Worm (Caenorhabditis elegans) whole organism, L1 larva: ENCODE measurements around the gene C27H5.2.

ENCODE experiments used
- C04F5.9 ChIP-seq: sonication (generic microtip); optimal IDR thresholded peaks from 2 replicates; lab custom pipeline; 2016; ENCODE audit warnings: missing genetic modification characterization, missing compliant biosample characterization
- C34B4.2 ChIP-seq: sonication (generic microtip); optimal IDR thresholded peaks from 2 replicates; lab custom pipeline; 2017; ENCODE audit warnings: mild to moderate bottlenecking, missing genetic modification characterization, missing compliant biosample characterization
- aha-1 ChIP-seq: fragments of 150-350 bp; optimal IDR thresholded peaks from 2 replicates; lab custom pipeline; 2014; ENCODE audit warnings: missing biosample characterization, missing genetic modification characterization
- ama-1 ChIP-seq: fragments of 150-350 bp; optimal IDR thresholded peaks from 2 replicates; lab custom pipeline; 2014
- blmp-1 ChIP-seq: fragments of 150-350 bp; optimal IDR thresholded peaks from 2 replicates; lab custom pipeline; 2014; ENCODE audit warnings: missing biosample characterization, missing genetic modification characterization
- ceh-8 ChIP-seq: fragments of 200-800 bp; sonication (Bioruptor generic); optimal IDR thresholded peaks from 2 replicates; lab custom pipeline; 2018; ENCODE audit warnings: mild to moderate bottlenecking, missing genetic modification characterization, moderate library complexity, missing compliant biosample characterization
- ceh-82 ChIP-seq, 3 experiments: fragments of 150-350 bp in 1 of 3; sonication (generic microtip) in 2 of 3; optimal IDR thresholded peaks; 2 replicates each; lab custom pipeline; 2014 to 2017; ENCODE audit warnings: missing biosample characterization in 3 of 3, missing genetic modification characterization in 3 of 3
- ces-1 ChIP-seq: fragments of 150-350 bp; optimal IDR thresholded peaks from 2 replicates; lab custom pipeline; 2014; ENCODE audit warnings: missing biosample characterization, missing genetic modification reagents, missing genetic modification characterization
- dsc-1 ChIP-seq: sonication (generic microtip); optimal IDR thresholded peaks from 2 replicates; lab custom pipeline; 2016; ENCODE audit warnings: mild to moderate bottlenecking, missing genetic modification characterization, missing compliant biosample characterization
- efl-1 ChIP-seq, 4 experiments: fragments of 150-350 bp; optimal IDR thresholded peaks in 3 of 4; peaks in 1 of 4; 1 replicate in 1 of 4; 2 replicates in 3 of 4; lab custom pipeline; 2014; ENCODE audit warnings: missing biosample characterization in 2 of 4, missing genetic modification characterization in 2 of 4, missing genetic modification reagents in 2 of 4
- egl-13 ChIP-seq: sonication (generic microtip); optimal IDR thresholded peaks from 2 replicates; lab custom pipeline; 2016; ENCODE audit warnings: missing genotype, missing genetic modification reagents, missing genetic modification characterization, missing compliant biosample characterization
- elt-2 ChIP-seq: sonication (generic microtip); optimal IDR thresholded peaks from 2 replicates; lab custom pipeline; 2016; ENCODE audit warnings: missing genetic modification characterization, mild to moderate bottlenecking, inconsistent platforms, missing compliant biosample characterization, missing genetic modification reagents
- fkh-10 ChIP-seq: sonication (generic microtip); optimal IDR thresholded peaks from 2 replicates; lab custom pipeline; 2017; ENCODE audit warnings: missing biosample characterization, missing genetic modification reagents, missing genetic modification characterization
- fkh-4 ChIP-seq: sonication (generic microtip); optimal IDR thresholded peaks from 2 replicates; lab custom pipeline; 2016; ENCODE audit warnings: missing compliant biosample characterization, missing genetic modification characterization, borderline replicate concordance
- fkh-8 ChIP-seq: sonication (generic microtip); optimal IDR thresholded peaks from 2 replicates; lab custom pipeline; 2016; ENCODE audit warnings: mild to moderate bottlenecking, missing genetic modification characterization, missing compliant biosample characterization
- fos-1 ChIP-seq: fragments of 150-350 bp; optimal IDR thresholded peaks from 2 replicates; lab custom pipeline; 2014; ENCODE audit warnings: missing biosample characterization, missing genetic modification characterization
- hlh-17 ChIP-seq: fragments of 200-800 bp; sonication (Bioruptor generic); optimal IDR thresholded peaks from 2 replicates; lab custom pipeline; 2018; ENCODE audit warnings: missing genetic modification characterization, mild to moderate bottlenecking, missing compliant biosample characterization, moderate library complexity, borderline replicate concordance
- hlh-4 ChIP-seq: sonication (generic microtip); optimal IDR thresholded peaks from 2 replicates; lab custom pipeline; 2016; ENCODE audit warnings: mild to moderate bottlenecking, missing genetic modification characterization, missing compliant biosample characterization
- lin-14 ChIP-seq: fragments of 200-800 bp; sonication (Bioruptor generic); optimal IDR thresholded peaks from 2 replicates; lab custom pipeline; 2018; ENCODE audit warnings: mild to moderate bottlenecking, missing genetic modification characterization, moderate library complexity, missing compliant biosample characterization
- lin-35 ChIP-seq, 2 experiments: fragments of 150-350 bp; optimal IDR thresholded peaks; 2 replicates each; lab custom pipeline; 2014; ENCODE audit warnings: missing biosample characterization in 2 of 2, missing genetic modification characterization in 2 of 2, missing genetic modification reagents in 2 of 2
- lir-3 ChIP-seq: sonication (generic microtip); optimal IDR thresholded peaks from 2 replicates; lab custom pipeline; 2016; ENCODE audit warnings: mild to moderate bottlenecking, missing genetic modification characterization, moderate library complexity, missing compliant biosample characterization; ENCODE audit not compliant: poor library complexity
- lsy-2 ChIP-seq, 2 experiments: fragments of 150-350 bp; optimal IDR thresholded peaks; 2 replicates each; lab custom pipeline; 2014; ENCODE audit warnings: missing biosample characterization in 2 of 2, missing genetic modification characterization in 2 of 2
- mep-1 ChIP-seq: fragments of 150-350 bp; optimal IDR thresholded peaks from 2 replicates; lab custom pipeline; 2014; ENCODE audit warnings: missing biosample characterization, missing genetic modification characterization
- nhr-19 ChIP-seq: fragments of 200-800 bp; sonication (Bioruptor generic); conservative IDR thresholded peaks from 2 replicates; pipeline ENCODE4 v1.3.6; 2022; ENCODE audit warnings: missing genetic modification characterization, missing compliant biosample characterization
- nhr-20 ChIP-seq: sonication (generic microtip); optimal IDR thresholded peaks from 2 replicates; lab custom pipeline; 2016; ENCODE audit warnings: mild to moderate bottlenecking, missing genetic modification characterization, missing compliant biosample characterization
- nhr-47 ChIP-seq: sonication (generic microtip); optimal IDR thresholded peaks from 2 replicates; lab custom pipeline; 2016; ENCODE audit warnings: mild to moderate bottlenecking, missing genetic modification characterization, moderate library complexity, missing compliant biosample characterization
- nhr-71 ChIP-seq: sonication (generic microtip); optimal IDR thresholded peaks from 2 replicates; lab custom pipeline; 2016; ENCODE audit warnings: mild to moderate bottlenecking, missing genetic modification characterization, moderate library complexity, missing compliant biosample characterization
- nhr-77 ChIP-seq: fragments of 150-350 bp; optimal IDR thresholded peaks from 2 replicates; lab custom pipeline; 2014; ENCODE audit warnings: missing biosample characterization, missing genetic modification characterization
- nhr-85 ChIP-seq: sonication (generic microtip); peaks from one replicate; lab custom pipeline; 2016; ENCODE audit warnings: missing genetic modification characterization, inconsistent platforms, missing compliant biosample characterization
- pax-3 ChIP-seq: fragments of 200-800 bp; sonication (Bioruptor generic); optimal IDR thresholded peaks from 2 replicates; lab custom pipeline; 2018; ENCODE audit warnings: mild to moderate bottlenecking, missing genetic modification characterization, moderate library complexity, missing compliant biosample characterization
- pqm-1 ChIP-seq: sonication (generic microtip); optimal IDR thresholded peaks from 3 replicates; lab custom pipeline; 2017; ENCODE audit warnings: missing biosample characterization, missing genetic modification characterization
- skn-1 ChIP-seq: fragments of 150-350 bp; optimal IDR thresholded peaks from 2 replicates; lab custom pipeline; 2014; ENCODE audit warnings: missing biosample characterization, missing genetic modification characterization
- snpc-4 ChIP-seq: fragments of 150-350 bp; optimal IDR thresholded peaks from 2 replicates; lab custom pipeline; 2014; ENCODE audit warnings: missing biosample characterization, missing genetic modification characterization
- snu-23 ChIP-seq: sonication (generic microtip); optimal IDR thresholded peaks from 2 replicates; lab custom pipeline; 2016; ENCODE audit warnings: missing genetic modification characterization, missing compliant biosample characterization
- swsn-7 ChIP-seq: sonication (generic microtip); optimal IDR thresholded peaks from 2 replicates; lab custom pipeline; 2016; ENCODE audit warnings: missing genetic modification characterization, missing compliant biosample characterization
- tbx-2 ChIP-seq: sonication (generic microtip); optimal IDR thresholded peaks from 2 replicates; lab custom pipeline; 2016; ENCODE audit warnings: missing genetic modification characterization, missing compliant biosample characterization
- tlp-1 ChIP-seq: fragments of 150-350 bp; optimal IDR thresholded peaks from 2 replicates; lab custom pipeline; 2014; ENCODE audit warnings: missing biosample characterization, missing genetic modification characterization
- unc-130 ChIP-seq: fragments of 150-350 bp; optimal IDR thresholded peaks from 2 replicates; lab custom pipeline; 2017; ENCODE audit warnings: missing biosample characterization, missing genetic modification characterization, inconsistent platforms
- xbp-1 ChIP-seq: sonication (generic microtip); optimal IDR thresholded peaks from 2 replicates; lab custom pipeline; 2016; ENCODE audit warnings: missing genetic modification characterization, missing compliant biosample characterization
- ztf-11 ChIP-seq, 2 experiments: sonication (generic microtip); optimal IDR thresholded peaks; 2 replicates each; lab custom pipeline; 2016 to 2017; ENCODE audit warnings: missing genetic modification characterization in 2 of 2, missing biosample characterization in 1 of 2, missing compliant biosample characterization in 1 of 2

Gene C27H5.2

DNA sequence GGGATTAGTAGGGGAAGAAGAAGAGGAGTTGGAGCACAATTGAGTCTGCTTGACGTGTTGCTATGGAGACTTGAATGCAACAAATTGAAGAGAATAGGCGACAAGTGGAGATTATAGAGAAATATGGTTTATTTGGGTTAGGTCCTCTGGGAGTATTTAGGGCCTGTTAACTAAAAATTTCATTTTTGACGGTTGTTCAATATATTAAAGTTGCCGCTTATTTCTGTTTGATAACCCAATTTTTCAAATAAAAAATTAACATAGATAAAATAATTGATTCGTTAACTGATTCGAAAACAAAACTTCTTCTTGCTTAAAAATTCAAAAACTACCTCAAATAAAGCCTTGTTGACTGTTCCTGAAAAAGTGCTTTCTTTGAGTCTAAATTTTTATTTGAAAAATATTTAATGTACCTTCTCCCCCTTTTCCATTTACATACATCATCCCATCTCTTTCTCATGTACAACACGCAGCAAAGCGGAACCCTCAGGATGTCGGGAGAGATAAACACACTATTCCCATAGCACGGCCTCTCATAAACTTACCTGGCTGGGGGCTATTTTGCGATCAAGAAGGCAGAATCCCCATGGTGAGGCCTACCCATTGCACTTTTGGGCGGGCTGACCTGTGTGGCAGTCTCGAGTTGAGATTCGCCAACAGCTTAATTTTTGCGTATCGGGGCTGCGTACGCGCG is 16.1 kb downstream of the C27H5.2 start, which contains the start of gene dyf-13:
Gene dyf-13, minus strand, starts transcription at position 51 of the 694 bp plus-strand sequence.
- TF ChIP-seq C34B4.2: no peak

DNA sequence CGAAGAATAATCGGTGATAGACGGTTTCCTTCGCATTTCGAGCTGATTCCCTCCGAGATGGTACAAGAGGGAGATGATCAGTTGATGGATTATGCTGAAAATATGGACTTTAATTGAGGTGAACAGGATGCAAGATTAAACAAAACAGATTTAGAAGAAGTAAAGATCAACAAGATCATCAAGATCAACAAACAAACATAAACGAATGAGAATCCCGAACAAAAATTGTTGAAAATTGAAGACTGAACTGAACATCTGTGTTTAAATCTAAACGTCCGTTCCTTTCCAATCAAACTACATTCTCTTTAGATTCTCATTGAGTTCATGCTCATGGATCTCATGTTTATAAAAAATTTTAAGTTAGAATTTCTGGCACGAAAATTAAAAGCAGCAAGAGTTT is 19.5 kb downstream of the C27H5.2 start, which contains the start of gene glc-4:
Gene glc-4, minus strand, starts transcription at position 101 of the 400 bp plus-strand sequence.
- TF ChIP-seq ceh-82 (tag; optimal IDR thresholded peaks at IDR 0.05; lab: Kevin White, UChicago) (no peak), efl-1 (optimal IDR thresholded peaks at IDR 0.05; lab: Kevin White, UChicago) (no peak), efl-1 (GFP tag; optimal IDR thresholded peaks at IDR 0.05 in 1 of 2; lab: Kevin White, UChicago) (peak in 1 of 2 experiments; percentile 28)

DNA sequence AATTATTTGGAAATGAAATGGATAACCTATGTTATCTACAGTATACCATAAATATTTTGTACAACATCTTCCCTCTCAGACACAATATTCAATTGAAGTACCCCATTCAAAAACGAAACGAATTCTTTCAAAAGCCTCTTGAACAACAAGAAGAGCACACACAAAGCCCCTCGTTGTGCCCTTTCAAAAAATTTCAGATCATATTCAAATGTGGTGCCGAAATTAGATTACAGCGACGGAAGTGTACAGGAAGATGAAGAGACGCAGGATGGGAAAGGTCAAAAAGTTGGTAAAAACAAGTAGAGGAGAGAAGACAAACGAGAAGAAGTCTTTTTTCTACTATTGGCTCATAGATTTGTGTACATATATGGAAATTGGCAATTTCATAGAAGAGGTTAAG is 20.7 kb downstream of the C27H5.2 start:
- TF ChIP-seq fkh-10 (GFP tag; lab: Kevin White, UChicago) (peak; percentile 59), pax-3 (tag; lab: Kevin White, UChicago) (no peak), ztf-11 (tag; optimal IDR thresholded peaks at IDR 0.05; lab: Kevin White, UChicago) (no peak), nhr-47 (peak; percentile 11), ceh-8 (peak; percentile 58)

DNA sequence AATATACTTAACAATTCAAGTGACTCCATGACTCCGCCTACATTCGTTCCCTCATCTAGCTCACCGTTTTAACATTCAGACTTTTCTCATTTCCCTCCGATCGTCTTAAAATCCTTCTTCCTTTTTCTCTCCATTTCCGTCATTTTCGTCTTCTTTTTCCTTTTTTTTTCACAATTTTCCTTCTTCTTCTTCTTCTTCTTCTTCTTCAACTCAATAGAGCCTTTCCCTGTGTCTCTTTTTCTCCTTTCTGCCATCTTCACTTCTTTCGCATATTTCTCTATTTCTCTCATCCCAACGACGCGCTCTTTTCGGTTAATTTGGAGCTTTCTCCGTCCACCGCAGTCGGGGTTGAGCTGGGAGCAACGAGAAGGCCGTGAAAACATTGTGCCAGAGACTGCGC is 27.2 kb downstream of the C27H5.2 start:
- peak; percentile 83 for TF ChIP-seq lin-14 (GFP tag; lab: Kevin White, UChicago)
- TF ChIP-seq ceh-8: no peak
- peak; percentile 25 to 50 for TF ChIP-seq lsy-2 (tag; optimal IDR thresholded peaks at IDR 0.05; lab: Kevin White, UChicago)
- peak; percentile 3 for TF ChIP-seq dsc-1 (tag; lab: Kevin White, UChicago)
- TF ChIP-seq nhr-71 (tag; lab: Kevin White, UChicago): peak; percentile 41
- peak; percentile 53 for TF ChIP-seq lir-3 (tag; lab: Kevin White, UChicago)
- TF ChIP-seq ama-1 (lab: Kevin White, UChicago): no peak
- TF ChIP-seq efl-1 (optimal IDR thresholded peaks at IDR 0.05; lab: Kevin White, UChicago): peak in 1 of 2 experiments; percentile 6
- peak in 1 of 2 experiments; percentile 74 for TF ChIP-seq efl-1 (GFP tag; optimal IDR thresholded peaks at IDR 0.05 in 1 of 2; lab: Kevin White, UChicago)
- no peak for TF ChIP-seq nhr-77
- peak; percentile 14 for TF ChIP-seq swsn-7 (tag; lab: Kevin White, UChicago)
- peak in 1 of 2 experiments; percentile 9 for TF ChIP-seq lin-35 (GFP tag; optimal IDR thresholded peaks at IDR 0.05; lab: Kevin White, UChicago)
- peak; percentile 19 for TF ChIP-seq snu-23
- no peak for TF ChIP-seq hlh-17
- peak; percentile 0 for TF ChIP-seq fkh-8
- TF ChIP-seq fkh-10 (GFP tag; lab: Kevin White, UChicago): peak; percentile 71
- no peak for TF ChIP-seq fkh-4
- peak; percentile 41 for TF ChIP-seq nhr-47
- TF ChIP-seq tbx-2 (tag; lab: Kevin White, UChicago): no peak
- peak; percentile 35 for TF ChIP-seq mep-1 (tag; lab: Kevin White, UChicago)
- no peak for TF ChIP-seq C34B4.2
- TF ChIP-seq nhr-85 (tag; lab: Kevin White, UChicago): no peak
- TF ChIP-seq xbp-1 (tag; lab: Kevin White, UChicago): peak; percentile 10
- TF ChIP-seq ceh-82 (tag; optimal IDR thresholded peaks at IDR 0.05; lab: Kevin White, UChicago): peak in 1 of 3 experiments; percentile 37
- peak; percentile 37 for TF ChIP-seq egl-13 (tag; lab: Kevin White, UChicago)
- no peak for TF ChIP-seq ces-1 (GFP tag; lab: Kevin White, UChicago)

DNA sequence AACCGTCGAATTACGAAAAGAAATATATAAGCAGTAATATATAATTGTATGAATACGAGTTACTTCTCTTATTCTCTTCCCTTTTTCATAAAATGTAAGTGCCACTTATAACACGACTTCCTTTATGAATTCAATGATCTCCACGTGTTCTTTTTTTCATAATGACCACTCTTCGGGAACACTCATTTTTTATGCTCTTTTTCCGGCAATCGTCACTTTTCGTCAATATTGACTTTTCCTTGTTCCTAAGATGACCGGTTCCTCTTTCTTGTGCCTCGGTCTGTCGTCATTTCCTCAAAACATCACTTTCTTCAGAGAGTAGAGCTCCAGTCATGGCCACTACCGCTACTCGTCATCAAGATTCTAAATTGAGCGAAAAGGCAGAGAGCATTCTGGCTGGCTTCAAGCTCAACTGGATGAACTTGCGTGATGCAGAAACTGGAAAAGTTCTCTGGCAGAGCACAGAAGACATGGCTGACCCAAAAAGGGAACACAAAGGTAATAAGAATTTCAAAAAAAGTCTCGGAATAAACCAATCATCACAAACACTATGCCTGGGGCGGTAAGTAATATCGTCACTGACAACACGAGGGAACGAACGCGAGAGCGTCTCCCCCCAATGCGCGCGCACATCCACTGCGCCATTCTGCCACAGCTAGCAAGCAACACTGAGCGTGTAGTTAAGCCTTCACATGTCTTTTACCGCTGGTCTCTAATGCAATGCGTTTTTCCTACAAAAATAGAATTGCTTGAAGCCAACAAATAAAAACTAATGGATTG is 28.3 kb downstream of the C27H5.2 start, which contains the start of gene pdl-1:
Gene pdl-1, plus strand, starts transcription at position 309 of the 780 bp plus-strand sequence.
- TF ChIP-seq aha-1 (no peak), hlh-4 (tag; lab: Kevin White, UChicago) (no peak), unc-130 (tag; lab: Kevin White, UChicago) (peak; percentile 15), fos-1 (tag; lab: Kevin White, UChicago) (no peak), pax-3 (tag; lab: Kevin White, UChicago) (peak; percentile 69), nhr-20 (tag; lab: Kevin White, UChicago) (peak; percentile 73), pqm-1 (tag; lab: Kevin White, UChicago) (no peak), tbx-2 (tag; lab: Kevin White, UChicago) (peak; percentile 65), ces-1 (GFP tag; lab: Kevin White, UChicago) (no peak), nhr-77 (no peak), nhr-19 (peak; percentile 73), efl-1 (optimal IDR thresholded peaks at IDR 0.05; lab: Kevin White, UChicago) (peak; percentile 44 to 60), efl-1 (GFP tag; optimal IDR thresholded peaks at IDR 0.05 in 1 of 2; lab: Kevin White, UChicago) (peak; percentile 35 to 96), blmp-1 (tag; lab: Kevin White, UChicago) (peak; percentile 27), tlp-1 (tag; lab: Kevin White, UChicago) (no peak), C04F5.9 (peak; percentile 10), skn-1 (peak; percentile 60), lin-14 (GFP tag; lab: Kevin White, UChicago) (peak; percentile 61), snpc-4 (peak; percentile 58), elt-2 (peak; percentile 46), fkh-8 (peak; percentile 62)
